Worm (Caenorhabditis elegans) whole organism, mixed stage, embryonic: ENCODE data around the gene sas-1.

Experiments used
- M03D4.4 ChIP-seq: sonication (generic microtip); optimal IDR thresholded peaks from 2 replicates; lab custom pipeline; 2017; ENCODE audit warnings: mild to moderate bottlenecking, missing genetic modification characterization, missing compliant biosample characterization
- bed-3 ChIP-seq: fragments of 200-800 bp; sonication (Bioruptor generic); optimal IDR thresholded peaks from 3 replicates; lab custom pipeline; 2018; ENCODE audit warnings: mild to moderate bottlenecking, missing genetic modification characterization, moderate library complexity, missing compliant biosample characterization
- ceh-39 ChIP-seq: fragments of 150-350 bp; optimal IDR thresholded peaks from 2 replicates; lab custom pipeline; 2014; ENCODE audit warnings: missing biosample characterization, missing genetic modification characterization
- ceh-43 ChIP-seq: fragments of 200-800 bp; sonication (Bioruptor generic); optimal IDR thresholded peaks from 2 replicates; lab custom pipeline; 2018; ENCODE audit warnings: mild to moderate bottlenecking, missing genetic modification characterization, moderate library complexity, missing compliant biosample characterization
- ceh-83 ChIP-seq: fragments of 200-800 bp; sonication (Bioruptor generic); optimal IDR thresholded peaks from 2 replicates; lab custom pipeline; 2018; ENCODE audit warnings: mild to moderate bottlenecking, missing genetic modification characterization, missing compliant biosample characterization
- ces-1 ChIP-seq: fragments of 150-350 bp; optimal IDR thresholded peaks from 2 replicates; lab custom pipeline; 2014; ENCODE audit warnings: missing biosample characterization, missing genetic modification reagents, missing genetic modification characterization
- cnd-1 ChIP-seq: fragments of 200-800 bp; sonication (Bioruptor generic); optimal IDR thresholded peaks from 2 replicates; lab custom pipeline; 2018; ENCODE audit warnings: mild to moderate bottlenecking, missing genetic modification characterization, missing compliant biosample characterization
- drap-1 ChIP-seq: fragments of 200-800 bp; sonication (Bioruptor generic); optimal IDR thresholded peaks from 3 replicates; lab custom pipeline; 2018; ENCODE audit warnings: mild to moderate bottlenecking, missing genetic modification characterization, missing compliant biosample characterization
- elt-1 ChIP-seq: sonication (generic microtip); optimal IDR thresholded peaks from 2 replicates; lab custom pipeline; 2017; ENCODE audit warnings: missing genetic modification characterization, mild to moderate bottlenecking, missing compliant biosample characterization, antibody characterized with exemption, moderate library complexity, borderline replicate concordance; ENCODE audit not compliant: insufficient read depth
- elt-3 ChIP-seq: fragments of 150-350 bp; optimal IDR thresholded peaks from 2 replicates; lab custom pipeline; 2014; ENCODE audit warnings: missing biosample characterization, missing genetic modification characterization
- flh-1 ChIP-seq: fragments of 200-800 bp; sonication (Bioruptor generic); optimal IDR thresholded peaks from 2 replicates; lab custom pipeline; 2018; ENCODE audit warnings: mild to moderate bottlenecking, missing genetic modification characterization, moderate library complexity, missing compliant biosample characterization
- ham-2 ChIP-seq: fragments of 200-800 bp; sonication (Bioruptor generic); optimal IDR thresholded peaks from 2 replicates; lab custom pipeline; 2018; ENCODE audit warnings: mild to moderate bottlenecking, missing genetic modification characterization, missing compliant biosample characterization
- hlh-1 ChIP-seq: fragments of 150-350 bp; optimal IDR thresholded peaks from 2 replicates; lab custom pipeline; 2014; ENCODE audit warnings: missing biosample characterization, missing genetic modification reagents, missing genetic modification characterization
- lin-32 ChIP-seq: fragments of 200-800 bp; sonication (Bioruptor generic); optimal IDR thresholded peaks from 2 replicates; lab custom pipeline; 2018; ENCODE audit warnings: mild to moderate bottlenecking, missing genetic modification characterization, missing compliant biosample characterization
- lsy-2 ChIP-seq: fragments of 150-350 bp; optimal IDR thresholded peaks from 2 replicates; lab custom pipeline; 2014; ENCODE audit warnings: missing biosample characterization, missing genetic modification characterization
- mab-5 ChIP-seq: fragments of 150-350 bp; optimal IDR thresholded peaks from 2 replicates; lab custom pipeline; 2014; ENCODE audit warnings: missing biosample characterization, missing genetic modification characterization
- mep-1 ChIP-seq: fragments of 150-350 bp; optimal IDR thresholded peaks from 2 replicates; lab custom pipeline; 2017; ENCODE audit warnings: missing biosample characterization, missing genetic modification reagents, missing genetic modification characterization, inconsistent platforms
- nhr-12 ChIP-seq: fragments of 150-350 bp; optimal IDR thresholded peaks from 2 replicates; lab custom pipeline; 2014; ENCODE audit warnings: missing biosample characterization, missing genetic modification characterization
- nhr-2 ChIP-seq: fragments of 150-350 bp; optimal IDR thresholded peaks from 2 replicates; lab custom pipeline; 2014; ENCODE audit warnings: missing biosample characterization, missing genetic modification characterization
- nhr-237 ChIP-seq: fragments of 150-350 bp; optimal IDR thresholded peaks from 2 replicates; lab custom pipeline; 2014; ENCODE audit warnings: missing biosample characterization, missing genetic modification characterization
- nhr-76 ChIP-seq: sonication (generic microtip); optimal IDR thresholded peaks from 2 replicates; lab custom pipeline; 2017; ENCODE audit warnings: missing biosample characterization, missing genetic modification characterization
- pha-4 ChIP-seq: fragments of 150-350 bp; optimal IDR thresholded peaks from 2 replicates; lab custom pipeline; 2018; ENCODE audit warnings: missing biosample characterization, missing genetic modification reagents, missing genetic modification characterization
- sem-2 ChIP-seq: fragments of 200-800 bp; sonication (Bioruptor generic); optimal IDR thresholded peaks from 2 replicates; lab custom pipeline; 2018; ENCODE audit warnings: mild to moderate bottlenecking, missing genetic modification characterization, missing compliant biosample characterization
- sptf-1 ChIP-seq: sonication (generic microtip); optimal IDR thresholded peaks from 2 replicates; lab custom pipeline; 2017; ENCODE audit warnings: mild to moderate bottlenecking, missing genetic modification characterization, moderate library complexity, missing compliant biosample characterization
- tbx-8 ChIP-seq: fragments of 200-800 bp; sonication (Bioruptor generic); optimal IDR thresholded peaks from 2 replicates; lab custom pipeline; 2018; ENCODE audit warnings: mild to moderate bottlenecking, missing genetic modification characterization, moderate library complexity, missing compliant biosample characterization
- unc-120 ChIP-seq: sonication (generic microtip); optimal IDR thresholded peaks from 2 replicates; lab custom pipeline; 2017; ENCODE audit warnings: missing genetic modification characterization, missing compliant biosample characterization; ENCODE audit not compliant: poor library complexity, severe bottlenecking
- unc-39 ChIP-seq: fragments of 150-350 bp; optimal IDR thresholded peaks from 2 replicates; lab custom pipeline; 2014; ENCODE audit warnings: missing biosample characterization, missing genetic modification characterization
- unc-62 ChIP-seq: fragments of 150-350 bp; optimal IDR thresholded peaks from 2 replicates; lab custom pipeline; 2014; ENCODE audit warnings: missing biosample characterization, missing genetic modification reagents, missing genetic modification characterization
- zip-8 ChIP-seq: fragments of 150-350 bp; optimal IDR thresholded peaks from 2 replicates; lab custom pipeline; 2014; ENCODE audit warnings: missing biosample characterization, missing genetic modification characterization
- ztf-11 ChIP-seq: fragments of 150-350 bp; optimal IDR thresholded peaks from 2 replicates; lab custom pipeline; 2014; ENCODE audit warnings: missing biosample characterization, missing genetic modification characterization

The sas-1 gene

DNA sequence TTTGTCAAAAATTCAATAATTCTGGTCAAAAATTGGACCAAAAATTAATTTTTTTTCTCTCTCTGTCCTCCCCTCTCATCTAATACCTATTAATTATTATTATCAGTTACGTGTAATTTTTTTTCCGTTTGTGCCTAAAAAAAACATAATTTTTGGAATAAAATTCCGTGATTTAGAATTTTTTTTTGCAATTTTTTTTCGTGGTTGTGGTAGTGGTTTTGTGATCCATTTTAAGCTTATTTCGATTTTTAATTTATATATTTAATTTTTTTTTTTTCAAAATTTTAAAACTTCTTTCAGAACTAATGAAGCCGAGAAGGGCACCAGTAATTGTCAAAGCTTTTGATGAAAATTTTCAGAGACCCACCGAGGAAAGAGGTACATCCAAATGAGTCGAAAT lies at the start of gene sas-1:
sas-1 (plus strand) TSS at position 301 of the 400 bp plus-strand sequence.
- no peak for TF ChIP-seq unc-39 (tag; lab: Kevin White, UChicago)
- TF ChIP-seq, all 35 proteins: peak for 0

DNA sequence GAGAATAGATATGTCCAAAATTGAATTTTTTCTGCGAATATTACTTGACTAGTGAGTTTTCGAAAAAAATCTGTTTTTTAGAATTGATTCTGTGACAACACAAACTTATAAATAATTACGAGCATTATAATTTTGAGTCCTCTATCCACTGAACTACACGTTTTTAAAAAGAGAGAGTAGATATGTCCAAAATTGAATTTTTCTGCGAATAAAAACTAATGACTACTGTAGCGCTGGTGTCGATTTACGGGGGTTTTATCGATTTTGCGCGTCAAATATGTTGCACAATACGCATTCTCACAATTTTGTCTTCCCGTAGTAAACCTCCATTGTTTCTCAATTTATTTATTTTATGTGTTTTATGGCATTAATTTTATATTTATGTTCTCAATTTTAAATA lies 47.3 kb upstream of the sas-1 start:
- no peak for TF ChIP-seq sptf-1
- TF ChIP-seq ceh-43 (GFP tag; lab: Kevin White, UChicago): no peak
- no peak for TF ChIP-seq lsy-2
- no peak for TF ChIP-seq nhr-2 (tag; lab: Kevin White, UChicago)
- TF ChIP-seq mab-5 (tag; lab: Kevin White, UChicago): no peak
- TF ChIP-seq tbx-8 (GFP tag; lab: Kevin White, UChicago): no peak
- no peak for TF ChIP-seq mep-1
- TF ChIP-seq nhr-237: no peak
- no peak for TF ChIP-seq unc-62 (GFP tag; lab: Kevin White, UChicago)
- no peak for TF ChIP-seq drap-1 (GFP tag; lab: Kevin White, UChicago)
- no peak for TF ChIP-seq bed-3 (GFP tag; lab: Kevin White, UChicago)
- no peak for TF ChIP-seq ztf-11 (tag; lab: Kevin White, UChicago)
- TF ChIP-seq lin-32 (GFP tag; lab: Kevin White, UChicago): no peak
- TF ChIP-seq unc-120 (tag; lab: Kevin White, UChicago): no peak

DNA sequence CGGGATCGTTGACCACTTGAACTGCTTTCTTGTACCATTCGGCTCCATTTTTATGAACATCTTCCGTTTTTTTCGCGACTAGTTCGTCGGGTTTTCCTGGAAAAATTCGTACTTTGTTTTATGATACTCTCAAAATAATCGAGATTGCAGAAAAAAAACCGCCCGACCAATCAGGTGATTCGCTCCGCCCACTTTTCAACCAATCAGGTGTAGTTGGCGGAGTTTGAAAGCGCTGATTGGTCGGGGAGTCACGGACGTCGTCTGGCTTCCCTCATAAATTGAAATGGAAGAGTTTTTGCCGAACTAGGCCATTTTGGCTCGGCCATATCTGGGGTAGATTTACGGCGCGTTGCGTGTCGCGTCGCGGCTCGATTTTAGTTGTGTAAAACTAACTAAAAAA lies 46.7 kb upstream of the sas-1 start:
- TF ChIP-seq nhr-12 (tag; lab: Kevin White, UChicago): no peak

DNA sequence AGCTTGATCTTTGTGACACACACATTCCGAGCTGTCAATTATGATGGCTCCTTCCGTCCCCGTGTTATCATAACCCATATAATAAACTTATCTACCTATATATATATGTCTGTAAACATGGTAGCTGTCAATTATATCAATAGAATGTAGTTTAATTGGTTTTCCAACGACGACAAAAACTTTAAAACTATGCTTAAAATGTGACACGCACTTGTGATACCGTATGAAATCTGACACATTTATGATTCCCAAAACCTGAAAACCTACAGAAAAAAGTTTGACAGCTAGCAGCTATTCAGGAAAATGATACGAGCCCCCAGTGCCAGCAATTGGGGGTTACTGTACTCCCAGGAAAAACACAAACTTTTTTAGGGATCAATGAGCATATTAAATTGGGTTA lies 40.6 kb upstream of the sas-1 start:
- TF ChIP-seq ceh-43 (GFP tag; lab: Kevin White, UChicago) (no peak), nhr-2 (tag; lab: Kevin White, UChicago) (no peak), unc-39 (tag; lab: Kevin White, UChicago) (no peak), flh-1 (GFP tag; lab: Kevin White, UChicago) (no peak), cnd-1 (tag; lab: Kevin White, UChicago) (no peak), nhr-237 (no peak), ceh-83 (no peak), elt-3 (tag; lab: Kevin White, UChicago) (no peak), tbx-8 (GFP tag; lab: Kevin White, UChicago) (no peak), unc-62 (GFP tag; lab: Kevin White, UChicago) (no peak), sem-2 (GFP tag; lab: Kevin White, UChicago) (no peak), lin-32 (GFP tag; lab: Kevin White, UChicago) (no peak), bed-3 (GFP tag; lab: Kevin White, UChicago) (no peak), sptf-1 (no peak), pha-4 (tag; lab: Kevin White, UChicago) (no peak), ces-1 (GFP tag; lab: Kevin White, UChicago) (no peak)

DNA sequence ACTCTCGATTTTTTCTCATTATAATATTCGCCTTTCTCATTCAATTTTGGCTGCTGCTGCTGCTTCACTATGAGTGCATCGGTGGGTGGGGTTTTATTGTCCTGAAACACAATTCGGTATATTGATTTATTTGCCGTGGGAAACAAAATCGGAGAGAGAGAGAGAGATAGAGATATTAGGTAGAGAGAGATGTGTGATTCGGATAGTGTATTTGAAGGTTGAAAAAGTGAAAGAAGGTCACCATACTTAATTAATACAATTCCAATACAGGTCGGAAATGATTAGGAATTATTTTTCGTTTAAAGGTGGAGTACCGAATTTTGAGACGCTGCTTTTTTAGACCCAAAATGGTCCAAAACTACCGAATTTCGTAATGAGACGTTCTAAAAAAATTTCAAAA lies 37.1 kb upstream of the sas-1 start, which contains the start of gene tpst-1:
tpst-1 (minus strand) TSS at position 101 of the 400 bp plus-strand sequence.
- TF ChIP-seq ham-2 (GFP tag; lab: Kevin White, UChicago) (no peak), ceh-39 (tag; lab: Kevin White, UChicago) (no peak), ceh-43 (GFP tag; lab: Kevin White, UChicago) (no peak), M03D4.4 (tag; lab: Kevin White, UChicago) (no peak), hlh-1 (tag; lab: Kevin White, UChicago) (no peak), elt-3 (tag; lab: Kevin White, UChicago) (no peak), mab-5 (tag; lab: Kevin White, UChicago) (no peak), bed-3 (GFP tag; lab: Kevin White, UChicago) (no peak), ces-1 (GFP tag; lab: Kevin White, UChicago) (no peak), drap-1 (GFP tag; lab: Kevin White, UChicago) (no peak), ceh-83 (no peak), zip-8 (no peak), elt-1 (no peak), mep-1 (no peak), sem-2 (GFP tag; lab: Kevin White, UChicago) (no peak), sptf-1 (no peak), nhr-12 (tag; lab: Kevin White, UChicago) (no peak), unc-120 (tag; lab: Kevin White, UChicago) (no peak), nhr-76 (no peak)
